Fruit fly (Drosophila melanogaster) whole organism, embryonic: ENCODE data around the gene cic.

ENCODE experiments used
- Aef1 ChIP-seq: fragments of 200-800 bp; sonication (Bioruptor generic); IDR thresholded peaks from 3 replicates; pipeline ENCODE4 v1.3.6; 2022; ENCODE audit warnings: missing biosample characterization, missing genetic modification characterization
- Atf-2 ChIP-seq: fragments of 200-800 bp; sonication (Bioruptor generic); optimal IDR thresholded peaks from 2 replicates; lab custom pipeline; 2016; ENCODE audit warnings: missing biosample characterization, missing genetic modification characterization
- Atf3 ChIP-seq: fragments of 200-800 bp; sonication (Bioruptor generic); optimal IDR thresholded peaks from 3 replicates; lab custom pipeline; 2016; ENCODE audit warnings: missing biosample characterization, missing genetic modification characterization
- Bdp1 ChIP-seq: fragments of 200-800 bp; sonication (Bioruptor generic); optimal IDR thresholded peaks from 3 replicates; lab custom pipeline; 2016; ENCODE audit warnings: missing biosample characterization, missing genetic modification characterization
- CG10267 ChIP-seq: fragments of 200-800 bp; sonication (Bioruptor generic); optimal IDR thresholded peaks from 2 replicates; lab custom pipeline; 2018; ENCODE audit warnings: missing biosample characterization, mild to moderate bottlenecking, missing genetic modification characterization, moderate library complexity
- CG10274 ChIP-seq: fragments of 200-800 bp; sonication (Bioruptor generic); optimal IDR thresholded peaks from 3 replicates; lab custom pipeline; 2017; ENCODE audit warnings: missing biosample characterization, mild to moderate bottlenecking, missing genetic modification characterization
- CG10321 ChIP-seq: fragments of 200-800 bp; sonication (Bioruptor generic); IDR thresholded peaks from 2 replicates; pipeline ENCODE4 v1.3.6; 2022; ENCODE audit warnings: missing biosample characterization, missing genetic modification characterization
- CG13123 ChIP-seq: fragments of 200-800 bp; sonication (Bioruptor generic); optimal IDR thresholded peaks from 2 replicates; lab custom pipeline; 2016; ENCODE audit warnings: missing biosample characterization, missing genetic modification characterization
- CG14860 ChIP-seq: fragments of 200-800 bp; sonication (Bioruptor generic); IDR thresholded peaks from 3 replicates; pipeline ENCODE4 v1.3.6; 2022; ENCODE audit warnings: missing biosample characterization, missing genetic modification characterization; ENCODE audit not compliant: partially characterized antibody
- CG14965 ChIP-seq: fragments of 200-800 bp; sonication (Bioruptor generic); optimal IDR thresholded peaks from 2 replicates; lab custom pipeline; 2016; ENCODE audit warnings: missing biosample characterization, missing genetic modification characterization, borderline replicate concordance
- CG18599 ChIP-seq: fragments of 200-800 bp; sonication (Bioruptor generic); optimal IDR thresholded peaks from 3 replicates; lab custom pipeline; 2017; ENCODE audit warnings: missing biosample characterization, missing genetic modification characterization, mild to moderate bottlenecking, moderate library complexity, missing genetic modification reagents
- CG18764 ChIP-seq: fragments of 200-800 bp; sonication (Bioruptor generic); optimal IDR thresholded peaks from 3 replicates; lab custom pipeline; 2016; ENCODE audit warnings: missing biosample characterization, missing genetic modification characterization
- CG2678 ChIP-seq: fragments of 200-800 bp; sonication (Bioruptor generic); optimal IDR thresholded peaks from 3 replicates; lab custom pipeline; 2019; ENCODE audit warnings: missing biosample characterization, mild to moderate bottlenecking, missing genetic modification characterization, moderate library complexity
- CG34422 ChIP-seq: fragments of 200-800 bp; sonication (Bioruptor generic); IDR thresholded peaks from 3 replicates; pipeline ENCODE4 v1.3.6; 2022; ENCODE audit warnings: missing biosample characterization, missing genetic modification characterization
- CG4730 ChIP-seq: fragments of 200-800 bp; sonication (Bioruptor generic); IDR thresholded peaks from 2 replicates; pipeline ENCODE4 v1.3.6; 2022; ENCODE audit warnings: missing biosample characterization, missing genetic modification characterization
- CG6272 ChIP-seq: fragments of 200-800 bp; sonication (Bioruptor generic); IDR thresholded peaks from 2 replicates; pipeline ENCODE4 v1.3.6; 2022; ENCODE audit warnings: missing biosample characterization, missing genetic modification characterization
- CG7745 ChIP-seq: fragments of 200-800 bp; sonication (Bioruptor generic); optimal IDR thresholded peaks from 2 replicates; lab custom pipeline; 2018; ENCODE audit warnings: missing biosample characterization, mild to moderate bottlenecking, missing genetic modification characterization, moderate library complexity
- CG8281 ChIP-seq: fragments of 200-800 bp; sonication (Bioruptor generic); optimal IDR thresholded peaks from 2 replicates; lab custom pipeline; 2018; ENCODE audit warnings: missing biosample characterization, mild to moderate bottlenecking, missing genetic modification characterization, moderate library complexity
- Dip3 ChIP-seq: fragments of 200-800 bp; sonication (Bioruptor generic); optimal IDR thresholded peaks from 3 replicates; lab custom pipeline; 2016; ENCODE audit warnings: missing biosample characterization, missing genetic modification characterization
- E2f1 ChIP-seq: fragments of 200-800 bp; sonication (Bioruptor generic); IDR thresholded peaks from 2 replicates; pipeline ENCODE4 v1.3.6; 2022; ENCODE audit warnings: missing biosample characterization, missing genetic modification characterization
- E2f2 ChIP-seq: fragments of 200-800 bp; sonication (Bioruptor generic); IDR thresholded peaks from 2 replicates; pipeline ENCODE4 v1.3.6; 2022; ENCODE audit warnings: missing biosample characterization, missing genetic modification characterization
- ERR ChIP-seq: fragments of 200-800 bp; sonication (Bioruptor generic); optimal IDR thresholded peaks from 2 replicates; lab custom pipeline; 2016; ENCODE audit warnings: missing biosample characterization, missing genetic modification characterization
- Ets97D ChIP-seq: fragments of 200-800 bp; sonication (Bioruptor generic); optimal IDR thresholded peaks from 3 replicates; lab custom pipeline; 2016; ENCODE audit warnings: missing biosample characterization, missing genetic modification characterization
- HmgZ ChIP-seq: fragments of 200-800 bp; sonication (Bioruptor generic); optimal IDR thresholded peaks from 2 replicates; lab custom pipeline; 2018; ENCODE audit warnings: missing biosample characterization, mild to moderate bottlenecking, missing genetic modification characterization
- Hmx ChIP-seq: fragments of 200-800 bp; sonication (Bioruptor generic); optimal IDR thresholded peaks from 2 replicates; lab custom pipeline; 2016; ENCODE audit warnings: missing biosample characterization, missing genetic modification characterization
- Pdp1 ChIP-seq, 2 experiments: fragments of 200-800 bp; sonication (Bioruptor generic); optimal IDR thresholded peaks; 3 replicates each; lab custom pipeline; 2016; ENCODE audit warnings: missing biosample characterization in 2 of 2, missing genetic modification characterization in 2 of 2, mild to moderate bottlenecking in 1 of 2, moderate library complexity in 1 of 2
- Six4 ChIP-seq: fragments of 200-800 bp; sonication (Bioruptor generic); optimal IDR thresholded peaks from 2 replicates; lab custom pipeline; 2016; ENCODE audit warnings: missing biosample characterization, missing genetic modification characterization
- al ChIP-seq: fragments of 200-800 bp; sonication (Bioruptor generic); IDR thresholded peaks from 2 replicates; pipeline ENCODE4 v1.3.6; 2022; ENCODE audit warnings: missing biosample characterization, missing genetic modification characterization
- bab2 ChIP-seq: fragments of 200-800 bp; sonication (Bioruptor generic); optimal IDR thresholded peaks from 2 replicates; lab custom pipeline; 2016; ENCODE audit warnings: missing biosample characterization, missing genetic modification characterization
- chinmo ChIP-seq: fragments of 200-800 bp; sonication (Bioruptor generic); IDR thresholded peaks from 4 replicates; pipeline ENCODE4 v1.3.6; 2022; ENCODE audit warnings: missing biosample characterization, missing genetic modification characterization; ENCODE audit not compliant: partially characterized antibody
- chm ChIP-seq: fragments of 200-800 bp; sonication (Bioruptor generic); IDR thresholded peaks from 2 replicates; pipeline ENCODE4 v1.3.6; 2022; ENCODE audit warnings: missing biosample characterization, missing genetic modification characterization
- disco-r ChIP-seq: fragments of 200-800 bp; sonication (Bioruptor generic); optimal IDR thresholded peaks from 2 replicates; lab custom pipeline; 2016; ENCODE audit warnings: missing biosample characterization, missing genetic modification characterization
- ems ChIP-seq: fragments of 200-800 bp; sonication (Bioruptor generic); optimal IDR thresholded peaks from 3 replicates; lab custom pipeline; 2016; ENCODE audit warnings: missing biosample characterization, missing genetic modification characterization
- h ChIP-seq: fragments of >200 bp; optimal IDR thresholded peaks from 2 replicates; lab custom pipeline; 2017
- hb ChIP-seq: fragments of 200-800 bp; sonication (Bioruptor generic); IDR thresholded peaks from 3 replicates; pipeline ENCODE4 v1.3.6; 2022; ENCODE audit warnings: missing biosample characterization, missing genetic modification characterization; ENCODE audit not compliant: partially characterized antibody
- kay ChIP-seq: fragments of 200-800 bp; sonication (Bioruptor generic); optimal IDR thresholded peaks from 2 replicates; lab custom pipeline; 2016; ENCODE audit warnings: missing biosample characterization, missing genetic modification characterization
- klu ChIP-seq: fragments of 200-800 bp; sonication (Bioruptor generic); IDR thresholded peaks from 2 replicates; pipeline ENCODE4 v1.3.6; 2022; ENCODE audit warnings: missing biosample characterization, missing genetic modification characterization
- org-1 ChIP-seq: fragments of 200-800 bp; sonication (Bioruptor generic); optimal IDR thresholded peaks from 2 replicates; lab custom pipeline; 2017; ENCODE audit warnings: missing biosample characterization, missing genetic modification characterization
- ranshi ChIP-seq: fragments of 200-800 bp; sonication (Bioruptor generic); IDR thresholded peaks from 2 replicates; pipeline ENCODE4 v1.3.6; 2022; ENCODE audit warnings: missing biosample characterization, missing genetic modification characterization
- rib ChIP-seq: fragments of 200-800 bp; sonication (Bioruptor generic); IDR thresholded peaks from 2 replicates; pipeline ENCODE4 v1.3.6; 2022; ENCODE audit warnings: missing biosample characterization, missing genetic modification characterization
- run ChIP-seq: fragments of 200-800 bp; sonication (Bioruptor generic); optimal IDR thresholded peaks from 3 replicates; lab custom pipeline; 2018; ENCODE audit warnings: missing biosample characterization, mild to moderate bottlenecking, missing genetic modification characterization
- sc ChIP-seq, 3 experiments: fragments of >200 bp in 2 of 3; fragments of 200-800 bp in 1 of 3; sonication (Bioruptor generic) in 1 of 3; optimal IDR thresholded peaks; 2 replicates in 2 of 3; 3 replicates in 1 of 3; lab custom pipeline; 2017; ENCODE audit warnings: mild to moderate bottlenecking in 1 of 3, missing biosample characterization in 1 of 3, missing genetic modification characterization in 1 of 3, missing genetic modification reagents in 1 of 3
- so ChIP-seq: fragments of 200-800 bp; sonication (Bioruptor generic); IDR thresholded peaks from 3 replicates; pipeline ENCODE4 v1.3.6; 2022; ENCODE audit warnings: missing biosample characterization, missing genetic modification characterization
- sqz ChIP-seq: fragments of 200-800 bp; sonication (Bioruptor generic); optimal IDR thresholded peaks from 3 replicates; lab custom pipeline; 2018; ENCODE audit warnings: missing biosample characterization, mild to moderate bottlenecking, missing genetic modification characterization
- tup ChIP-seq: fragments of 200-800 bp; sonication (Bioruptor generic); optimal IDR thresholded peaks from 2 replicates; lab custom pipeline; 2016; ENCODE audit warnings: missing biosample characterization, mild to moderate bottlenecking, missing genetic modification characterization, moderate library complexity
- twi ChIP-seq: fragments of 200-800 bp; optimal IDR thresholded peaks from 2 replicates; lab custom pipeline; 2019; ENCODE audit warnings: missing biosample characterization, mild to moderate bottlenecking, missing genetic modification characterization, moderate library complexity
- tx ChIP-seq: fragments of 200-800 bp; sonication (Bioruptor generic); optimal IDR thresholded peaks from 2 replicates; lab custom pipeline; 2016; ENCODE audit warnings: missing biosample characterization, missing genetic modification characterization
- usp ChIP-seq: fragments of >200 bp; optimal IDR thresholded peaks from 2 replicates; lab custom pipeline; 2017; ENCODE audit warnings: missing biosample characterization, missing genetic modification characterization
- vvl ChIP-seq: fragments of 200-800 bp; sonication (Bioruptor generic); IDR thresholded peaks from 2 replicates; pipeline ENCODE4 v1.3.6; 2022; ENCODE audit warnings: missing biosample characterization, missing genetic modification characterization
- zf30C ChIP-seq: fragments of 200-800 bp; sonication (Bioruptor generic); optimal IDR thresholded peaks from 3 replicates; lab custom pipeline; 2018; ENCODE audit warnings: missing biosample characterization, mild to moderate bottlenecking, missing genetic modification characterization

cic gene

DNA sequence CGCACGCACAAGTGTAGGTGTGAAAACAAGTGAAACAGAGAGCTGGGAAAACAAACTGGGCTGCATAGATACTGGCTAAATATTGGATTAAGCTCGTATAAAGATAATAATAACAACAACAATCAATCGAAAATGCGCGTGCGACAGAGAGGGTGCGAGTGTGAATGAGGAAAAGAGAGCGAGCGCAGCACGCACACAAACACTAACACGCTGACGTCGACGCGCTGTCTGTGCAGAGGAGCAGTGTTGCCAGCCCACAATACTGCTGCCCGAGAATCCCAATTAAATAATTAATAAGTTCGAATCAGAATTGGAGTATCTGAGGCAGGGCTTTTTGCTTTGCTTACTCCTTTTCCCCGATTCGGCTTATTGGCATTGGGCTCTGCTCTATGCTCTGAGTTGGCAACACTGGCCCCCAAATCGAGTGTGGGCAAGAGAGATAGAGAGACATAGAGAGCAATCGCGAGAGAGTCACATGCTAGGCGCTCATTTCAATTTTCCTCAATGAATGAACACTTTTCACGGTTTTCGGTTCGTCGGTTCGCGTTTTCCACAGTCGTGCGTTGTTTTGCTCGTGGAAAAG, 523 bp downstream of the cic start (continued):
- TF ChIP-seq hb (GFP tag; lab: Robert Waterston, UW), result no peak
- TF ChIP-seq disco-r, result peak; percentile 73
- peak; percentile 85 for TF ChIP-seq Aef1 (GFP tag; lab: Robert Waterston, UW)
- peak; percentile 31 for TF ChIP-seq CG7745
- peak; percentile 60; the same call in 2 of the 3 replicates for TF ChIP-seq so (GFP tag; lab: Robert Waterston, UW)
- peak; percentile 1 for TF ChIP-seq twi (tag; lab: Kevin White, UChicago)
- peak; percentile 96 for TF ChIP-seq vvl (GFP tag; lab: Robert Waterston, UW)
- TF ChIP-seq Pdp1 (GFP tag; optimal IDR thresholded peaks at IDR 0.05; lab: Kevin White, UChicago), result peak; percentile 58 to 88
- peak; percentile 58 for TF ChIP-seq Hmx (GFP tag; lab: Kevin White, UChicago)
- peak; percentile 75; the same call in 1 of the 2 replicates for TF ChIP-seq chm (GFP tag; lab: Robert Waterston, UW)
- no peak for TF ChIP-seq usp (GFP tag; lab: Kevin White, UChicago)
- no peak for TF ChIP-seq CG14860
- peak; percentile 61 for TF ChIP-seq CG13123
- peak; percentile 45 for TF ChIP-seq Bdp1 (GFP tag; lab: Kevin White, UChicago)
- peak; percentile 62 for TF ChIP-seq E2f2 (GFP tag; lab: Robert Waterston, UW)
- peak; percentile 83 for TF ChIP-seq CG2678 (tag; lab: Kevin White, UChicago)
- TF ChIP-seq Atf-2 (GFP tag; lab: Kevin White, UChicago), result peak; percentile 75
- TF ChIP-seq CG10321 (GFP tag; lab: Robert Waterston, UW), result no peak; the same call in 1 of the 2 replicates
- TF ChIP-seq Ets97D (GFP tag; lab: Kevin White, UChicago), result peak; percentile 56
- TF ChIP-seq ERR (GFP tag; lab: Kevin White, UChicago), result peak; percentile 84
- peak; percentile 62 for TF ChIP-seq klu
- no peak for TF ChIP-seq sqz (GFP tag; lab: Kevin White, UChicago)
- peak; percentile 86; the same call in 1 of the 2 replicates for TF ChIP-seq ranshi (GFP tag; lab: Robert Waterston, UW)
- TF ChIP-seq tup (GFP tag; lab: Kevin White, UChicago), result peak; percentile 85
- no peak; the same call in none of the 2 replicates for TF ChIP-seq CG6272 (GFP tag; lab: Robert Waterston, UW)
- TF ChIP-seq CG34422 (GFP tag; lab: Robert Waterston, UW), result peak; percentile 90
- TF ChIP-seq Six4, result peak; percentile 83
- TF ChIP-seq run (tag; lab: Kevin White, UChicago), result peak; percentile 53
- peak; percentile 90 for TF ChIP-seq CG18764 (GFP tag; lab: Kevin White, UChicago)
- peak; percentile 63 for TF ChIP-seq CG10267
- no peak for TF ChIP-seq h (lab: Kevin White, UChicago)
- TF ChIP-seq Dip3 (GFP tag; lab: Kevin White, UChicago), result peak; percentile 91
- TF ChIP-seq tx, result peak; percentile 70
- peak; percentile 90 for TF ChIP-seq ems (GFP tag; lab: Kevin White, UChicago)
- TF ChIP-seq CG18599 (GFP tag; lab: Kevin White, UChicago), result peak; percentile 94
- TF ChIP-seq bab2 (GFP tag; lab: Kevin White, UChicago), result peak; percentile 82
- TF ChIP-seq al (GFP tag; lab: Robert Waterston, UW), result peak; percentile 84
- TF ChIP-seq CG14965, result peak; percentile 11
- peak; percentile 60; the same call in 2 of the 4 replicates for TF ChIP-seq chinmo (GFP tag; lab: Robert Waterston, UW)
- peak; percentile 49 for TF ChIP-seq CG8281 (tag; lab: Kevin White, UChicago)
- no peak for TF ChIP-seq sc (optimal IDR thresholded peaks at IDR 0.05; lab: Kevin White, UChicago)
- peak; percentile 60 for TF ChIP-seq sc (GFP tag; optimal IDR thresholded peaks at IDR 0.05; lab: Kevin White, UChicago)
- TF ChIP-seq CG10274, result peak; percentile 42
- peak; percentile 73 for TF ChIP-seq HmgZ (tag; lab: Kevin White, UChicago)
- peak; percentile 90 for TF ChIP-seq E2f1 (GFP tag; lab: Robert Waterston, UW)
- TF ChIP-seq Atf3 (GFP tag; lab: Kevin White, UChicago), result peak; percentile 69
- TF ChIP-seq kay, result peak; percentile 62
- TF ChIP-seq zf30C (GFP tag; lab: Kevin White, UChicago), result no peak
- peak; percentile 62; the same call in 1 of the 2 replicates for TF ChIP-seq rib
- peak; percentile 77 for TF ChIP-seq org-1 (GFP tag; lab: Kevin White, UChicago)
- peak; percentile 81 for TF ChIP-seq CG4730 (GFP tag; lab: Robert Waterston, UW)
